Worm (Caenorhabditis elegans): ENCODE results near the gene cdc-73.

The cdc-73 gene

ce11 chrIV:4051539-4051938, 9.2 kb downstream of the cdc-73 start, which contains the start of gene wrt-5:
TSS of gene wrt-5 (minus strand) at chrIV:4051639.
- no peak for TF ChIP-seq ceh-43 (GFP tag; optimal IDR thresholded peaks at IDR 0.05)
- no peak for TF ChIP-seq blmp-1 (tag; optimal IDR thresholded peaks at IDR 0.05)
- no peak for TF ChIP-seq unc-39 (tag; optimal IDR thresholded peaks at IDR 0.05)
- TF ChIP-seq unc-62 (GFP tag; optimal IDR thresholded peaks at IDR 0.05), result no peak
- TF ChIP-seq ces-1 (GFP tag; optimal IDR thresholded peaks at IDR 0.05), result no peak
- TF ChIP-seq nhr-76 (tag; optimal IDR thresholded peaks at IDR 0.05), result no peak
- no peak for TF ChIP-seq tbx-8 (GFP tag; optimal IDR thresholded peaks at IDR 0.05)
- no peak for TF ChIP-seq nhr-237 (tag; optimal IDR thresholded peaks at IDR 0.05)
- no peak for TF ChIP-seq ceh-39 (tag; optimal IDR thresholded peaks at IDR 0.05)
- TF ChIP-seq bed-3 (GFP tag; optimal IDR thresholded peaks at IDR 0.05), result no peak
- no peak for TF ChIP-seq hlh-1 (tag; optimal IDR thresholded peaks at IDR 0.05)

- peak; percentile 82 for TF ChIP-seq ces-1 (GFP tag; optimal IDR thresholded peaks at IDR 0.05)
- TF ChIP-seq sptf-1 (tag; optimal IDR thresholded peaks at IDR 0.05), result no peak
Measured at ce11 chrIV:4052274-4052673, 9.9 kb downstream of the cdc-73 start.

- TF ChIP-seq nhr-12 (tag; optimal IDR thresholded peaks at IDR 0.05) (no peak), sptf-1 (tag; optimal IDR thresholded peaks at IDR 0.05) (no peak), nhr-76 (tag; optimal IDR thresholded peaks at IDR 0.05) (no peak), ces-1 (GFP tag; optimal IDR thresholded peaks at IDR 0.05) (no peak), unc-39 (tag; optimal IDR thresholded peaks at IDR 0.05) (no peak), elt-1 (tag; optimal IDR thresholded peaks at IDR 0.05; ENCODE audit: borderline replicate concordance, insufficient read depth) (no peak), nhr-28 (tag; optimal IDR thresholded peaks at IDR 0.05) (no peak), lsy-2 (tag; optimal IDR thresholded peaks at IDR 0.05) (no peak), lin-32 (GFP tag; optimal IDR thresholded peaks at IDR 0.05) (no peak), M03D4.4 (tag; optimal IDR thresholded peaks at IDR 0.05) (no peak), cnd-1 (tag; optimal IDR thresholded peaks at IDR 0.05) (no peak), zip-8 (tag; optimal IDR thresholded peaks at IDR 0.05) (no peak), ceh-39 (tag; optimal IDR thresholded peaks at IDR 0.05) (no peak), nhr-2 (tag; optimal IDR thresholded peaks at IDR 0.05) (no peak), ceh-83 (GFP tag; optimal IDR thresholded peaks at IDR 0.05) (no peak), ztf-11 (tag; optimal IDR thresholded peaks at IDR 0.05) (no peak), sem-2 (GFP tag; optimal IDR thresholded peaks at IDR 0.05) (no peak), ham-2 (GFP tag; optimal IDR thresholded peaks at IDR 0.05) (no peak)
Measured at ce11 chrIV:4053405-4053804, 11.0 kb downstream of the cdc-73 start.

- TF ChIP-seq unc-120 (tag; optimal IDR thresholded peaks at IDR 0.05; ENCODE audit: poor library complexity, severe bottlenecking) (peak; percentile 30), unc-62 (GFP tag; optimal IDR thresholded peaks at IDR 0.05) (peak; percentile 30), pha-4 (tag; optimal IDR thresholded peaks at IDR 0.05) (no peak), nhr-237 (tag; optimal IDR thresholded peaks at IDR 0.05) (no peak), nhr-12 (tag; optimal IDR thresholded peaks at IDR 0.05) (no peak), hlh-1 (tag; optimal IDR thresholded peaks at IDR 0.05) (peak; percentile 84)
Measured at ce11 chrIV:4055297-4055696, 12.9 kb downstream of the cdc-73 start.

- TF ChIP-seq nhr-12 (tag; optimal IDR thresholded peaks at IDR 0.05) (no peak), nhr-76 (tag; optimal IDR thresholded peaks at IDR 0.05) (no peak), snpc-4 (tag; optimal IDR thresholded peaks at IDR 0.05) (no peak), hlh-1 (tag; optimal IDR thresholded peaks at IDR 0.05) (no peak), lsy-2 (tag; optimal IDR thresholded peaks at IDR 0.05) (no peak), lin-13 (tag; optimal IDR thresholded peaks at IDR 0.05) (no peak), drap-1 (GFP tag; optimal IDR thresholded peaks at IDR 0.05) (no peak), nhr-2 (tag; optimal IDR thresholded peaks at IDR 0.05) (no peak), flh-1 (GFP tag; optimal IDR thresholded peaks at IDR 0.05) (no peak), unc-39 (tag; optimal IDR thresholded peaks at IDR 0.05) (no peak), ztf-11 (tag; optimal IDR thresholded peaks at IDR 0.05) (no peak)
Measured at ce11 chrIV:4063573-4063972, 21.2 kb downstream of the cdc-73 start, which contains the start of gene ilys-6. TSS of gene ilys-6 (minus strand) at chrIV:4063673.

- TF ChIP-seq sem-2 (GFP tag; optimal IDR thresholded peaks at IDR 0.05) (no peak), lin-32 (GFP tag; optimal IDR thresholded peaks at IDR 0.05) (no peak), ztf-11 (tag; optimal IDR thresholded peaks at IDR 0.05) (no peak)
Measured at ce11 chrIV:4067336-4067735, 25.0 kb downstream of the cdc-73 start.
